Worm (Caenorhabditis elegans): ENCODE measurements around the gene C55A6.4.
A peak's percentile ranks its signal among the peaks of the same experiment; 100 is the strongest.

The C55A6.4 gene

ce11 chrV:11525338-11525737, 7.6 kb upstream of the C55A6.4 start:
- TF ChIP-seq mxl-3 (GFP tag; optimal IDR thresholded peaks at IDR 0.05) (peak; percentile 42), madf-5 (GFP tag; IDR thresholded peaks at IDR 0.05) (no peak), egl-43 (GFP tag; IDR thresholded peaks at IDR 0.05) (0 out of 2 replicates have a peak, but pooled peaks have one; percentile 39), hmg-1.1 (GFP tag; IDR thresholded peaks at IDR 0.05) (0 out of 2 replicates have a peak, but pooled peaks have one; percentile 32), set-16 (GFP tag; IDR thresholded peaks at IDR 0.05) (peak; percentile 38), D1046.2 (GFP tag; IDR thresholded peaks at IDR 0.05) (0 out of 2 replicates have a peak, but pooled peaks have one; percentile 32), snpc-1.2 (GFP tag; IDR thresholded peaks at IDR 0.05) (no peak)

- TF ChIP-seq saeg-2 (GFP tag; IDR thresholded peaks at IDR 0.05) = 0 out of 2 replicates have a peak, but pooled peaks have one; percentile 39
- TF ChIP-seq ceh-82 (tag; optimal IDR thresholded peaks at IDR 0.05) = no peak
- TF ChIP-seq F37D6.2 (tag; optimal IDR thresholded peaks at IDR 0.05) = peak; percentile 73
- TF ChIP-seq hlh-30 (tag; optimal IDR thresholded peaks at IDR 0.05; ENCODE audit: insufficient read depth) = peak; percentile 79
- TF ChIP-seq spr-1 (tag; optimal IDR thresholded peaks at IDR 0.05) = peak; percentile 67
- peak; percentile 75 for TF ChIP-seq lin-13 (GFP tag; optimal IDR thresholded peaks at IDR 0.05)
- TF ChIP-seq fkh-10 (GFP tag; optimal IDR thresholded peaks at IDR 0.05) = peak; percentile 57
- TF ChIP-seq madf-9 (GFP tag; conservative IDR thresholded peaks at IDR 0.05) = peak; percentile 46; the same call in 1 of the 2 replicates
- peak; percentile 84 for TF ChIP-seq nhr-42 (GFP tag; IDR thresholded peaks at IDR 0.05)
- no peak for TF ChIP-seq lin-38 (GFP tag; IDR thresholded peaks at IDR 0.05)
- TF ChIP-seq ces-1 (GFP tag; optimal IDR thresholded peaks at IDR 0.05) = no peak
- TF ChIP-seq R02D3.7 (tag; optimal IDR thresholded peaks at IDR 0.05) = no peak
- no peak for TF ChIP-seq lsy-2 (tag; optimal IDR thresholded peaks at IDR 0.05)
- peak; percentile 90 for TF ChIP-seq T26A8.4 (GFP tag; IDR thresholded peaks at IDR 0.05)
- TF ChIP-seq arid-1 (GFP tag; conservative IDR thresholded peaks at IDR 0.05) = 0 out of 2 replicates have a peak, but pooled peaks have one; percentile 18
- peak; percentile 84 for TF ChIP-seq ctbp-1 (GFP tag; IDR thresholded peaks at IDR 0.05)
- no peak for TF ChIP-seq nhr-41 (GFP tag; IDR thresholded peaks at IDR 0.05)
- peak; percentile 81 for TF ChIP-seq dve-1 (tag; optimal IDR thresholded peaks at IDR 0.05; ENCODE audit: insufficient read depth)
- peak in 1 of 2 experiments; percentile 45 for TF ChIP-seq hif-1 (tag; optimal IDR thresholded peaks at IDR 0.05)
- TF ChIP-seq Y48G9A.11 (GFP tag; IDR thresholded peaks at IDR 0.05) = 0 out of 2 replicates have a peak, but pooled peaks have one; percentile 27
- 0 out of 2 replicates have a peak, but pooled peaks have one; percentile 46 for TF ChIP-seq egl-43 (GFP tag; IDR thresholded peaks at IDR 0.05)
- TF ChIP-seq nhr-102 (tag; optimal IDR thresholded peaks at IDR 0.05) = peak; percentile 91
- peak; percentile 72 for TF ChIP-seq php-3 (GFP tag; IDR thresholded peaks at IDR 0.05)
- TF ChIP-seq dpl-1 (GFP tag; optimal IDR thresholded peaks at IDR 0.05) = peak; percentile 99
- TF ChIP-seq ztf-11 (tag; optimal IDR thresholded peaks at IDR 0.05) = no peak
- peak; percentile 9 for TF ChIP-seq lin-15B (tag; optimal IDR thresholded peaks at IDR 0.05)
- peak; percentile 82 for TF ChIP-seq mdt-29 (GFP tag; IDR thresholded peaks at IDR 0.05)
- peak; percentile 66; the same call in 1 of the 2 replicates for TF ChIP-seq daf-19 (GFP tag; conservative IDR thresholded peaks at IDR 0.05)
- peak in 1 of 2 experiments; percentile 52 for TF ChIP-seq mdl-1 (tag; optimal IDR thresholded peaks at IDR 0.05)
- TF ChIP-seq zfp-3 (GFP tag; conservative IDR thresholded peaks at IDR 0.05) = 0 out of 2 replicates have a peak, but pooled peaks have one; percentile 45
- peak; percentile 54 for TF ChIP-seq nhr-77 (tag; optimal IDR thresholded peaks at IDR 0.05)
- no peak for TF ChIP-seq lin-39 (tag; optimal IDR thresholded peaks at IDR 0.05)
- TF ChIP-seq tag-97 (GFP tag; IDR thresholded peaks at IDR 0.05) = no peak
- TF ChIP-seq lim-7 (GFP tag; IDR thresholded peaks at IDR 0.05) = 0 out of 2 replicates have a peak, but pooled peaks have one; percentile 9
- peak; percentile 82 for TF ChIP-seq ceh-20 (GFP tag; IDR thresholded peaks at IDR 0.05)
- peak; percentile 80 for TF ChIP-seq rbr-2 (tag; optimal IDR thresholded peaks at IDR 0.05)
- peak; percentile 73 for TF ChIP-seq F10B5.3 (tag; optimal IDR thresholded peaks at IDR 0.05)
- 0 out of 2 replicates have a peak, but pooled peaks have one; percentile 31 for TF ChIP-seq D1046.2 (GFP tag; IDR thresholded peaks at IDR 0.05)
- TF ChIP-seq lin-29 (GFP tag; IDR thresholded peaks at IDR 0.05) = no peak
- peak; percentile 76 for TF ChIP-seq T20F7.1 (GFP tag; optimal IDR thresholded peaks at IDR 0.05)
- TF ChIP-seq nhr-111 (GFP tag; optimal IDR thresholded peaks at IDR 0.05) = no peak
- peak; percentile 90 for TF ChIP-seq mes-2 (tag; optimal IDR thresholded peaks at IDR 0.05; ENCODE audit: poor library complexity, severe bottlenecking)
Observed at ce11 chrV:11521448-11521847, 3.8 kb upstream of the C55A6.4 start, which contains the start of gene pafo-1. Gene pafo-1 (plus strand): TSS chrV:11521703.

Data from whole organism, L4 larva.